Fruit fly (Drosophila melanogaster) whole organism, pupa: ENCODE data around the gene Cyp4c3.

ENCODE experiments used
- CG12605 ChIP-seq: fragments of 200-800 bp; sonication (Bioruptor generic); IDR thresholded peaks from 2 replicates; pipeline ENCODE4 v1.3.6; 2022; ENCODE audit warnings: missing biosample characterization, missing genetic modification characterization
- CG32121 ChIP-seq: fragments of 200-800 bp; sonication (Bioruptor generic); IDR thresholded peaks from 2 replicates; pipeline ENCODE4 v1.3.6; 2022; ENCODE audit warnings: missing biosample characterization, missing genetic modification characterization
- CG4496 ChIP-seq: fragments of 200-800 bp; sonication (Bioruptor generic); IDR thresholded peaks from 3 replicates; pipeline ENCODE4 v1.3.6; 2022; ENCODE audit warnings: missing biosample characterization, missing genetic modification characterization
- D1 ChIP-seq: fragments of 200-800 bp; sonication (Bioruptor generic); optimal IDR thresholded peaks from 2 replicates; lab custom pipeline; 2018; ENCODE audit warnings: missing biosample characterization, mild to moderate bottlenecking, missing genetic modification characterization, moderate library complexity
- Ets98B ChIP-seq: fragments of 200-800 bp; sonication (Bioruptor generic); IDR thresholded peaks from 2 replicates; pipeline ENCODE4 v1.3.6; 2022; ENCODE audit warnings: missing biosample characterization, missing genetic modification characterization
- Pif1A ChIP-seq: fragments of 200-800 bp; sonication (Bioruptor generic); optimal IDR thresholded peaks from 3 replicates; lab custom pipeline; 2016; ENCODE audit warnings: missing biosample characterization, missing genetic modification characterization
- Pif1B ChIP-seq: fragments of 200-800 bp; sonication (Bioruptor generic); optimal IDR thresholded peaks from 3 replicates; lab custom pipeline; 2016; ENCODE audit warnings: missing biosample characterization, missing genetic modification characterization
- Snoo ChIP-seq: fragments of 200-800 bp; sonication (Bioruptor generic); optimal IDR thresholded peaks from 3 replicates; lab custom pipeline; 2017; ENCODE audit warnings: missing biosample characterization, mild to moderate bottlenecking, missing genetic modification characterization, inconsistent platforms

- TF ChIP-seq Snoo (tag; lab: Kevin White, UChicago) (peak; percentile 63), CG12605 (GFP tag; lab: Robert Waterston, UW) (no peak), Pif1B (no peak), D1 (tag; lab: Kevin White, UChicago) (no peak), CG32121 (GFP tag; lab: Robert Waterston, UW) (no peak), CG4496 (GFP tag; lab: Robert Waterston, UW) (0 out of 3 replicates have a peak, but pooled peaks have one; percentile 31), Pif1A (GFP tag; lab: Kevin White, UChicago) (no peak), Ets98B (GFP tag; lab: Robert Waterston, UW) (no peak)
Measured at dm6 chr3R:30863971-30864370, 29.9 kb upstream of the Cyp4c3 start.
